Worm (Caenorhabditis elegans) whole organism, mixed stage, embryonic: ENCODE results near the gene K09E9.4.

ENCODE experiments used
- ceh-43 ChIP-seq: fragments of 200-800 bp; sonication (Bioruptor generic); optimal IDR thresholded peaks from 2 replicates; lab custom pipeline; 2018; ENCODE audit warnings: mild to moderate bottlenecking, missing genetic modification characterization, moderate library complexity, missing compliant biosample characterization
- ceh-83 ChIP-seq: fragments of 200-800 bp; sonication (Bioruptor generic); optimal IDR thresholded peaks from 2 replicates; lab custom pipeline; 2018; ENCODE audit warnings: mild to moderate bottlenecking, missing genetic modification characterization, missing compliant biosample characterization
- cnd-1 ChIP-seq: fragments of 200-800 bp; sonication (Bioruptor generic); optimal IDR thresholded peaks from 2 replicates; lab custom pipeline; 2018; ENCODE audit warnings: mild to moderate bottlenecking, missing genetic modification characterization, missing compliant biosample characterization
- elt-3 ChIP-seq: fragments of 150-350 bp; optimal IDR thresholded peaks from 2 replicates; lab custom pipeline; 2014; ENCODE audit warnings: missing biosample characterization, missing genetic modification characterization
- lsy-2 ChIP-seq: fragments of 150-350 bp; optimal IDR thresholded peaks from 2 replicates; lab custom pipeline; 2014; ENCODE audit warnings: missing biosample characterization, missing genetic modification characterization
- nhr-12 ChIP-seq: fragments of 150-350 bp; optimal IDR thresholded peaks from 2 replicates; lab custom pipeline; 2014; ENCODE audit warnings: missing biosample characterization, missing genetic modification characterization
- nhr-237 ChIP-seq: fragments of 150-350 bp; optimal IDR thresholded peaks from 2 replicates; lab custom pipeline; 2014; ENCODE audit warnings: missing biosample characterization, missing genetic modification characterization
- nhr-76 ChIP-seq: sonication (generic microtip); optimal IDR thresholded peaks from 2 replicates; lab custom pipeline; 2017; ENCODE audit warnings: missing biosample characterization, missing genetic modification characterization
- pha-4 ChIP-seq: fragments of 150-350 bp; optimal IDR thresholded peaks from 2 replicates; lab custom pipeline; 2018; ENCODE audit warnings: missing biosample characterization, missing genetic modification reagents, missing genetic modification characterization
- snpc-4 ChIP-seq: fragments of 150-350 bp; optimal IDR thresholded peaks from 2 replicates; lab custom pipeline; 2014; ENCODE audit warnings: missing biosample characterization, missing genetic modification characterization
- unc-120 ChIP-seq: sonication (generic microtip); optimal IDR thresholded peaks from 2 replicates; lab custom pipeline; 2017; ENCODE audit warnings: missing genetic modification characterization, missing compliant biosample characterization; ENCODE audit not compliant: poor library complexity, severe bottlenecking
- unc-39 ChIP-seq: fragments of 150-350 bp; optimal IDR thresholded peaks from 2 replicates; lab custom pipeline; 2014; ENCODE audit warnings: missing biosample characterization, missing genetic modification characterization
- unc-62 ChIP-seq: fragments of 150-350 bp; optimal IDR thresholded peaks from 2 replicates; lab custom pipeline; 2014; ENCODE audit warnings: missing biosample characterization, missing genetic modification reagents, missing genetic modification characterization
- ztf-11 ChIP-seq: fragments of 150-350 bp; optimal IDR thresholded peaks from 2 replicates; lab custom pipeline; 2014; ENCODE audit warnings: missing biosample characterization, missing genetic modification characterization

DNA sequence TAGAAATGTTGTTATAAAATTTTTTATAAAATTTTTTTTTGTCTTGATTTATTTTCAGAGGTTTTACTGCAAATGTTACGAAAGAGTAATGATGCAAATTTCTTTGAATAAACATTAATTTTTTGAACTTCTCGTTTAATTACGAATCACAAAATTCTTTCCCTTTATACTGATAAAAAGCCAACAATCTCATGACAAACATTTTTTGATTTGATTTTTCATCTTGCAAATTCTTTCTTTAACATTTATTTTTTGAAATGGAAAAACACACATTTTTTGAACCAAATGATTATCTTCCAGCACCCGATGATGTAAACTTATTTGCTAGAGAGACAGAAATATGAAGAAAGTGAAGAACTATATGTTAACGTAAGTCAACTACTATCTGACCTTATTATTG lies 10.0 kb downstream of the K09E9.4 start, which contains the start of gene K09E9.1:
- TF ChIP-seq snpc-4 (tag; lab: Kevin White, UChicago) = no peak
- no peak for TF ChIP-seq pha-4
- no peak for TF ChIP-seq unc-62 (GFP tag; lab: Kevin White, UChicago)
- no peak for TF ChIP-seq cnd-1 (tag; lab: Kevin White, UChicago)
- TF ChIP-seq ztf-11 (tag; lab: Kevin White, UChicago) = no peak
- no peak for TF ChIP-seq lsy-2 (tag; lab: Kevin White, UChicago)
- no peak for TF ChIP-seq nhr-12 (tag; lab: Kevin White, UChicago)
- no peak for TF ChIP-seq nhr-76
- TF ChIP-seq ceh-83 (GFP tag; lab: Kevin White, UChicago) = no peak
- TF ChIP-seq unc-120 = no peak
- no peak for TF ChIP-seq unc-39
- TF ChIP-seq nhr-237 = no peak
- no peak for TF ChIP-seq ceh-43 (GFP tag; lab: Kevin White, UChicago)
- TF ChIP-seq elt-3 (tag; lab: Kevin White, UChicago) = no peak
